2 fruit fly cellular contexts compared by ENCODE assay signal in genomic region chr2L:10565674-10566073, dm6.
TF ChIP-seq lines count a peak whose summit lies in the region.

No protein-coding gene starts in this region.

TF ChIP-seq in whole organism, embryonic, 481 proteins besides CTCF, POLR2A, EP300 and RAD21 (continued from another document and continues in another):
- no peak for TF ChIP-seq Doc3 (GFP tag; IDR thresholded peaks at IDR 0.05; lab: Robert Waterston, UW; ENCODE audit: partially characterized antibody)
- peak; percentile 10 for TF ChIP-seq tup (GFP tag; optimal IDR thresholded peaks at IDR 0.05; lab: Kevin White, UChicago)
- TF ChIP-seq wdn (GFP tag; IDR thresholded peaks at IDR 0.05; lab: Robert Waterston, UW) = 0 out of 2 replicates have a peak, but pooled peaks have one; percentile 28
- no peak for TF ChIP-seq wor (GFP tag; IDR thresholded peaks at IDR 0.05; lab: Robert Waterston, UW)
- TF ChIP-seq mld (GFP tag; IDR thresholded peaks at IDR 0.05; lab: Robert Waterston, UW; ENCODE audit: partially characterized antibody) = no peak
- TF ChIP-seq ase (GFP tag; IDR thresholded peaks at IDR 0.05; lab: Robert Waterston, UW) = peak; percentile 40; the same call in 1 of the 3 replicates
- TF ChIP-seq CG12104 (GFP tag; optimal IDR thresholded peaks at IDR 0.05; lab: Kevin White, UChicago) = no peak
- TF ChIP-seq CG11696 (GFP tag; IDR thresholded peaks at IDR 0.05; lab: Robert Waterston, UW) = 0 out of 2 replicates have a peak, but pooled peaks have one; percentile 41
- no peak for TF ChIP-seq Nf-YB (GFP tag; optimal IDR thresholded peaks at IDR 0.05; lab: Kevin White, UChicago)
- TF ChIP-seq CG34376 (GFP tag; optimal IDR thresholded peaks at IDR 0.05; lab: Kevin White, UChicago) = no peak
- no peak for TF ChIP-seq CG4424 (GFP tag; optimal IDR thresholded peaks at IDR 0.05; lab: Kevin White, UChicago)
- peak; percentile 49 for TF ChIP-seq CG18619 (GFP tag; optimal IDR thresholded peaks at IDR 0.05; lab: Kevin White, UChicago)
- TF ChIP-seq CG14965 (GFP tag; optimal IDR thresholded peaks at IDR 0.05; lab: Kevin White, UChicago; ENCODE audit: borderline replicate concordance) = no peak
- TF ChIP-seq seq (GFP tag; IDR thresholded peaks at IDR 0.05; lab: Robert Waterston, UW) = 0 out of 2 replicates have a peak, but pooled peaks have one; percentile 24
- TF ChIP-seq CG2199 (GFP tag; IDR thresholded peaks at IDR 0.05; lab: Robert Waterston, UW) = no peak
- no peak for TF ChIP-seq CG13287 (GFP tag; IDR thresholded peaks at IDR 0.05; lab: Robert Waterston, UW; ENCODE audit: partially characterized antibody)
- TF ChIP-seq chn (GFP tag; optimal IDR thresholded peaks at IDR 0.05; lab: Kevin White, UChicago) = peak; percentile 3
- TF ChIP-seq chif (GFP tag; optimal IDR thresholded peaks at IDR 0.05; lab: Kevin White, UChicago) = peak; percentile 22
- no peak for TF ChIP-seq CG7987 (GFP tag; optimal IDR thresholded peaks at IDR 0.05; lab: Kevin White, UChicago)
- peak; percentile 28 for TF ChIP-seq Xbp1 (GFP tag; optimal IDR thresholded peaks at IDR 0.05; lab: Kevin White, UChicago)
- TF ChIP-seq bowl (GFP tag; IDR thresholded peaks at IDR 0.05; lab: Robert Waterston, UW) = no peak
- TF ChIP-seq CG1603 (tag; optimal IDR thresholded peaks at IDR 0.05; lab: Kevin White, UChicago) = peak; percentile 58
- peak; percentile 4 for TF ChIP-seq CG16863 (GFP tag; optimal IDR thresholded peaks at IDR 0.05; lab: Kevin White, UChicago)
- TF ChIP-seq PHDP (tag; optimal IDR thresholded peaks at IDR 0.05; lab: Kevin White, UChicago) = peak; percentile 30
- no peak for TF ChIP-seq CG17361 (GFP tag; IDR thresholded peaks at IDR 0.05; lab: Robert Waterston, UW)
- TF ChIP-seq Mes4 (GFP tag; optimal IDR thresholded peaks at IDR 0.05; lab: Kevin White, UChicago) = no peak
- no peak for TF ChIP-seq HLH54F (GFP tag; optimal IDR thresholded peaks at IDR 0.05; lab: Kevin White, UChicago)
- TF ChIP-seq Lim3 (GFP tag; IDR thresholded peaks at IDR 0.05; lab: Robert Waterston, UW) = no peak
- TF ChIP-seq CG16779 (GFP tag; IDR thresholded peaks at IDR 0.05; lab: Robert Waterston, UW) = no peak
- TF ChIP-seq al (GFP tag; IDR thresholded peaks at IDR 0.05; lab: Robert Waterston, UW) = no peak
- TF ChIP-seq Ets65A (GFP tag; lab: Kevin White, UChicago) = peak; percentile 2
- peak; percentile 36 for TF ChIP-seq pho (GFP tag; optimal IDR thresholded peaks at IDR 0.05; lab: Kevin White, UChicago)
- no peak for TF ChIP-seq CG3163 (GFP tag; optimal IDR thresholded peaks at IDR 0.05; lab: Kevin White, UChicago)
- TF ChIP-seq Six4 (GFP tag; optimal IDR thresholded peaks at IDR 0.05; lab: Kevin White, UChicago) = no peak
- TF ChIP-seq tll (GFP tag; optimal IDR thresholded peaks at IDR 0.05; lab: Kevin White, UChicago) = no peak
- TF ChIP-seq crp (GFP tag; optimal IDR thresholded peaks at IDR 0.05; lab: Kevin White, UChicago) = no peak
- TF ChIP-seq CG12942 (GFP tag; optimal IDR thresholded peaks at IDR 0.05; lab: Kevin White, UChicago) = no peak
- peak; percentile 53 for TF ChIP-seq BtbVII (GFP tag; optimal IDR thresholded peaks at IDR 0.05; lab: Kevin White, UChicago)
- peak; percentile 36 for TF ChIP-seq tin (GFP tag; optimal IDR thresholded peaks at IDR 0.05; lab: Kevin White, UChicago)
- peak; percentile 44 for TF ChIP-seq her (GFP tag; optimal IDR thresholded peaks at IDR 0.05; lab: Kevin White, UChicago)
- TF ChIP-seq Fer2 (tag; optimal IDR thresholded peaks at IDR 0.05; lab: Kevin White, UChicago) = no peak
- peak; percentile 70 for TF ChIP-seq row (GFP tag; IDR thresholded peaks at IDR 0.05; lab: Robert Waterston, UW)
- no peak for TF ChIP-seq CG12299 (tag; optimal IDR thresholded peaks at IDR 0.05; lab: Kevin White, UChicago)
- TF ChIP-seq CG9609 (GFP tag; optimal IDR thresholded peaks at IDR 0.05; lab: Kevin White, UChicago) = peak; percentile 5
- TF ChIP-seq odd (GFP tag; optimal IDR thresholded peaks at IDR 0.05; lab: Kevin White, UChicago) = peak; percentile 9
- peak; percentile 15 for TF ChIP-seq CG18262 (tag; optimal IDR thresholded peaks at IDR 0.05; lab: Kevin White, UChicago)
- peak; percentile 10 for TF ChIP-seq nmo (GFP tag; optimal IDR thresholded peaks at IDR 0.05; lab: Kevin White, UChicago)
- no peak for TF ChIP-seq MTF-1 (GFP tag; optimal IDR thresholded peaks at IDR 0.05; lab: Kevin White, UChicago; ENCODE audit: borderline replicate concordance)
- peak; percentile 65 for TF ChIP-seq Atf6 (GFP tag; IDR thresholded peaks at IDR 0.05; lab: Robert Waterston, UW)
- peak; percentile 26 for TF ChIP-seq dmrt11E (tag; optimal IDR thresholded peaks at IDR 0.05; lab: Kevin White, UChicago)
- TF ChIP-seq Antp (GFP tag; optimal IDR thresholded peaks at IDR 0.05; lab: Kevin White, UChicago) = peak; percentile 50
- TF ChIP-seq CG7271 (tag; optimal IDR thresholded peaks at IDR 0.05; lab: Kevin White, UChicago) = no peak
- no peak for TF ChIP-seq stwl (tag; optimal IDR thresholded peaks at IDR 0.05; lab: Kevin White, UChicago)
- TF ChIP-seq zfh2 (GFP tag; optimal IDR thresholded peaks at IDR 0.05; lab: Kevin White, UChicago) = peak; percentile 4
- 0 out of 2 replicates have a peak, but pooled peaks have one; percentile 35 for TF ChIP-seq CG17328 (GFP tag; IDR thresholded peaks at IDR 0.05; lab: Robert Waterston, UW)
- peak; percentile 40; the same call in 2 of the 3 replicates for TF ChIP-seq Aef1 (GFP tag; IDR thresholded peaks at IDR 0.05; lab: Robert Waterston, UW)
- TF ChIP-seq CG13775 (GFP tag; optimal IDR thresholded peaks at IDR 0.05; lab: Kevin White, UChicago) = peak; percentile 19
- no peak for TF ChIP-seq CG3995 (GFP tag; optimal IDR thresholded peaks at IDR 0.05; lab: Kevin White, UChicago)
- no peak for TF ChIP-seq usp (GFP tag; optimal IDR thresholded peaks at IDR 0.05; lab: Kevin White, UChicago)
- no peak for TF ChIP-seq CG12744 (GFP tag; optimal IDR thresholded peaks at IDR 0.05; lab: Kevin White, UChicago)
- TF ChIP-seq B-H1 (GFP tag; IDR thresholded peaks at IDR 0.05; lab: Robert Waterston, UW) = peak; percentile 44; the same call in 1 of the 3 replicates
- no peak for TF ChIP-seq NC2α (GFP tag; optimal IDR thresholded peaks at IDR 0.05; lab: Kevin White, UChicago)
- TF ChIP-seq lbe (GFP tag; optimal IDR thresholded peaks at IDR 0.05; lab: Kevin White, UChicago) = no peak
- TF ChIP-seq maf-S (GFP tag; optimal IDR thresholded peaks at IDR 0.05; lab: Kevin White, UChicago) = no peak
- peak; percentile 72; the same call in 2 of the 3 replicates for TF ChIP-seq Optix (GFP tag; IDR thresholded peaks at IDR 0.05; lab: Robert Waterston, UW)
- TF ChIP-seq CG4854 (GFP tag; optimal IDR thresholded peaks at IDR 0.05; lab: Kevin White, UChicago) = no peak

TF ChIP-seq in whole organism, prepupa, 60 proteins besides CTCF, POLR2A, EP300 and RAD21 (continued from another document):
- peak in 1 of 2 experiments; percentile 60 for TF ChIP-seq ss (GFP tag; optimal IDR thresholded peaks at IDR 0.05; lab: Kevin White, UChicago)
- no peak for TF ChIP-seq CG31627 (GFP tag; optimal IDR thresholded peaks at IDR 0.05; lab: Kevin White, UChicago)
- TF ChIP-seq Smox (GFP tag; optimal IDR thresholded peaks at IDR 0.05; lab: Kevin White, UChicago) = peak; percentile 12
- no peak for TF ChIP-seq Sox15 (GFP tag; optimal IDR thresholded peaks at IDR 0.05; lab: Kevin White, UChicago)
- peak; percentile 64 for TF ChIP-seq svp (GFP tag; lab: Kevin White, UChicago)
- peak; percentile 34 for TF ChIP-seq Hr39 (GFP tag; optimal IDR thresholded peaks at IDR 0.05; lab: Kevin White, UChicago)
- TF ChIP-seq spab (GFP tag; optimal IDR thresholded peaks at IDR 0.05; lab: Kevin White, UChicago) = peak; percentile 36
- peak; percentile 27 for TF ChIP-seq pdm3 (GFP tag; optimal IDR thresholded peaks at IDR 0.05; lab: Kevin White, UChicago)
- peak; percentile 40 for TF ChIP-seq Ets96B (tag; optimal IDR thresholded peaks at IDR 0.05; lab: Kevin White, UChicago)
- peak; percentile 37 for TF ChIP-seq fd59A (GFP tag; optimal IDR thresholded peaks at IDR 0.05; lab: Kevin White, UChicago)
- TF ChIP-seq CG34406 (GFP tag; optimal IDR thresholded peaks at IDR 0.05; lab: Kevin White, UChicago) = peak; percentile 22
- no peak for TF ChIP-seq CG16779 (tag; optimal IDR thresholded peaks at IDR 0.05; lab: Kevin White, UChicago)
- peak; percentile 43 for TF ChIP-seq Eip75B (GFP tag; optimal IDR thresholded peaks at IDR 0.05; lab: Kevin White, UChicago)
- no peak for TF ChIP-seq lz (GFP tag; optimal IDR thresholded peaks at IDR 0.05; lab: Kevin White, UChicago)
- TF ChIP-seq OdsH (GFP tag; optimal IDR thresholded peaks at IDR 0.05; lab: Kevin White, UChicago) = peak; percentile 32
